Worm (Caenorhabditis elegans) whole organism, late embryonic: ENCODE measurements around the gene lonp-2.

Source experiments
- F13H6.1 ChIP-seq: sonication (generic microtip); optimal IDR thresholded peaks from 2 replicates; lab custom pipeline; 2016; ENCODE audit warnings: missing genetic modification characterization, missing compliant biosample characterization
- fax-1 ChIP-seq: sonication (generic microtip); optimal IDR thresholded peaks from 2 replicates; lab custom pipeline; 2016; ENCODE audit warnings: missing genotype, missing genetic modification characterization, missing compliant biosample characterization
- pag-3 ChIP-seq: sonication (generic microtip); optimal IDR thresholded peaks from 2 replicates; lab custom pipeline; 2016; ENCODE audit warnings: missing compliant biosample characterization, missing genetic modification characterization, borderline replicate concordance
- tbx-2 ChIP-seq: sonication (generic microtip); optimal IDR thresholded peaks from 2 replicates; lab custom pipeline; 2016; ENCODE audit warnings: missing genetic modification characterization, missing compliant biosample characterization

DNA sequence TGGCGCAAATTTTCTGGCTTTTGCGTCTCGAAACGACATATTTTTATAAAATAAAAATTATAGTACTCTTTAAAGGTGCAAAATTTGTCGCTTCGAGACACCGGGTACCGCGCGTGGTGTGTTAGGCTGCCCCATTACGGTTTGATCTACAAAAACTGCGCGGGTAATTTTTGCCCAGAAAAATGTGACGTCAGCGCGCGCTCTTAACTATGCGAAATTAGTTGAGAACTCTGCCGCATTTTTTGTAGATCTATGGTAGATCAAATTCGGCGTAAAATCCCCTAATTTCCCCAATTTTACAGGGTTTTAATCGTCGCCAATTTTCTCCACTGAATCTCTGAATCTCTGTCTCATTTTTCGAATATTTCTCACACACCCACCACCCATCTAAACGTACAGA, 52.9 kb downstream of the lonp-2 start, which contains the start of gene Y75B8A.8:
- TF ChIP-seq tbx-2 (tag; lab: Kevin White, UChicago): no peak
- no peak for TF ChIP-seq F13H6.1
- no peak for TF ChIP-seq fax-1 (tag; lab: Kevin White, UChicago)
- no peak for TF ChIP-seq pag-3 (tag; lab: Kevin White, UChicago)
